Fruit fly (Drosophila melanogaster) whole organism, embryonic: Measurements from ENCODE around the gene CG17666.

Experiments
- Aef1 ChIP-seq: fragments of 200-800 bp; sonication (Bioruptor generic); IDR thresholded peaks from 3 replicates; pipeline ENCODE4 v1.3.6; 2022; ENCODE audit warnings: missing biosample characterization, missing genetic modification characterization
- Bgb ChIP-seq: fragments of 200-800 bp; sonication (Bioruptor generic); IDR thresholded peaks from 2 replicates; pipeline ENCODE4 v1.3.6; 2022; ENCODE audit warnings: missing biosample characterization, missing genetic modification characterization; ENCODE audit not compliant: partially characterized antibody
- CG12299 ChIP-seq: fragments of 200-800 bp; sonication (Bioruptor generic); optimal IDR thresholded peaks from 2 replicates; lab custom pipeline; 2018; ENCODE audit warnings: missing biosample characterization, mild to moderate bottlenecking, missing genetic modification characterization
- CG12744 ChIP-seq: fragments of 200-800 bp; sonication (Bioruptor generic); optimal IDR thresholded peaks from 2 replicates; lab custom pipeline; 2016; ENCODE audit warnings: missing biosample characterization, missing genetic modification characterization
- CG13123 ChIP-seq: fragments of 200-800 bp; sonication (Bioruptor generic); optimal IDR thresholded peaks from 2 replicates; lab custom pipeline; 2016; ENCODE audit warnings: missing biosample characterization, missing genetic modification characterization
- CG13287 ChIP-seq: fragments of 200-800 bp; sonication (Bioruptor generic); IDR thresholded peaks from 2 replicates; pipeline ENCODE4 v1.3.6; 2022; ENCODE audit warnings: missing biosample characterization, missing genetic modification characterization; ENCODE audit not compliant: partially characterized antibody
- CG14965 ChIP-seq: fragments of 200-800 bp; sonication (Bioruptor generic); optimal IDR thresholded peaks from 2 replicates; lab custom pipeline; 2016; ENCODE audit warnings: missing biosample characterization, missing genetic modification characterization, borderline replicate concordance
- CG15601 ChIP-seq: fragments of 200-800 bp; sonication (Bioruptor generic); optimal IDR thresholded peaks from 3 replicates; lab custom pipeline; 2019; ENCODE audit warnings: missing biosample characterization, mild to moderate bottlenecking, missing genetic modification characterization, moderate library complexity
- CG16813 ChIP-seq: fragments of 200-800 bp; sonication (Bioruptor generic); IDR thresholded peaks from 3 replicates; pipeline ENCODE4 v1.3.6; 2022; ENCODE audit warnings: missing biosample characterization, missing genetic modification characterization; ENCODE audit not compliant: partially characterized antibody
- CG17912 ChIP-seq: fragments of 200-800 bp; sonication (Bioruptor generic); optimal IDR thresholded peaks from 2 replicates; lab custom pipeline; 2018; ENCODE audit warnings: missing biosample characterization, mild to moderate bottlenecking, missing genetic modification characterization
- CG18764 ChIP-seq: fragments of 200-800 bp; sonication (Bioruptor generic); optimal IDR thresholded peaks from 3 replicates; lab custom pipeline; 2016; ENCODE audit warnings: missing biosample characterization, missing genetic modification characterization
- CG2120 ChIP-seq: fragments of 200-800 bp; sonication (Bioruptor generic); optimal IDR thresholded peaks from 3 replicates; lab custom pipeline; 2016; ENCODE audit warnings: missing biosample characterization, missing genetic modification characterization
- CG2202 ChIP-seq: fragments of 200-800 bp; sonication (Bioruptor generic); optimal IDR thresholded peaks from 2 replicates; lab custom pipeline; 2018; ENCODE audit warnings: missing biosample characterization, mild to moderate bottlenecking, missing genetic modification characterization
- CG2889 ChIP-seq: fragments of 200-800 bp; sonication (Bioruptor generic); IDR thresholded peaks from 3 replicates; pipeline ENCODE4 v1.3.6; 2022; ENCODE audit warnings: missing biosample characterization, missing genetic modification characterization
- CG30431 ChIP-seq: fragments of 200-800 bp; sonication (Bioruptor generic); optimal IDR thresholded peaks from 2 replicates; lab custom pipeline; 2017; ENCODE audit warnings: missing biosample characterization, missing genetic modification characterization
- CG3163 ChIP-seq: fragments of 200-800 bp; sonication (Bioruptor generic); optimal IDR thresholded peaks from 3 replicates; lab custom pipeline; 2016; ENCODE audit warnings: missing biosample characterization, missing genetic modification characterization
- CG3281 ChIP-seq: fragments of 200-800 bp; sonication (Bioruptor generic); optimal IDR thresholded peaks from 3 replicates; lab custom pipeline; 2017; ENCODE audit warnings: missing biosample characterization, mild to moderate bottlenecking, missing genetic modification characterization
- CG33557 ChIP-seq: fragments of 200-800 bp; sonication (Bioruptor generic); optimal IDR thresholded peaks from 2 replicates; lab custom pipeline; 2019; ENCODE audit warnings: missing biosample characterization, mild to moderate bottlenecking, missing genetic modification characterization, moderate library complexity
- CG42726 ChIP-seq: fragments of 200-800 bp; sonication (Bioruptor generic); IDR thresholded peaks from 2 replicates; pipeline ENCODE4 v1.3.6; 2022; ENCODE audit warnings: missing biosample characterization, missing genetic modification characterization; ENCODE audit not compliant: partially characterized antibody
- CG5245 ChIP-seq: fragments of 200-800 bp; sonication (Bioruptor generic); optimal IDR thresholded peaks from 3 replicates; lab custom pipeline; 2016; ENCODE audit warnings: missing biosample characterization, missing genetic modification characterization
- CG5953 ChIP-seq: fragments of 200-800 bp; sonication (Bioruptor generic); IDR thresholded peaks from 2 replicates; pipeline ENCODE4 v1.3.6; 2022; ENCODE audit warnings: missing biosample characterization, missing genetic modification characterization
- CG7745 ChIP-seq: fragments of 200-800 bp; sonication (Bioruptor generic); optimal IDR thresholded peaks from 2 replicates; lab custom pipeline; 2018; ENCODE audit warnings: missing biosample characterization, mild to moderate bottlenecking, missing genetic modification characterization, moderate library complexity
- CG7928 ChIP-seq: fragments of 200-800 bp; sonication (Bioruptor generic); optimal IDR thresholded peaks from 2 replicates; lab custom pipeline; 2017; ENCODE audit warnings: missing biosample characterization, mild to moderate bottlenecking, missing genetic modification characterization
- CG8089 ChIP-seq: fragments of 200-800 bp; sonication (Bioruptor generic); optimal IDR thresholded peaks from 3 replicates; lab custom pipeline; 2016; ENCODE audit warnings: missing biosample characterization, missing genetic modification characterization
- CG8290 ChIP-seq, 3 experiments: fragments of 200-800 bp; sonication (Bioruptor generic); optimal IDR thresholded peaks; 2 replicates each; lab custom pipeline; 2016 to 2019; ENCODE audit warnings: missing biosample characterization in 3 of 3, missing genetic modification characterization in 3 of 3, mild to moderate bottlenecking in 2 of 3, moderate library complexity in 1 of 3
- Dp ChIP-seq: fragments of 200-800 bp; sonication (Bioruptor generic); optimal IDR thresholded peaks from 2 replicates; lab custom pipeline; 2018; ENCODE audit warnings: missing biosample characterization, mild to moderate bottlenecking, missing genetic modification characterization, moderate library complexity
- Dref ChIP-seq: fragments of 200-800 bp; sonication (Bioruptor generic); IDR thresholded peaks from 2 replicates; pipeline ENCODE4 v1.3.6; 2022; ENCODE audit warnings: missing biosample characterization, missing genetic modification characterization
- GATAe ChIP-seq: fragments of 200-800 bp; sonication (Bioruptor generic); conservative IDR thresholded peaks from 2 replicates; pipeline ENCODE4 v1.3.6; 2022; ENCODE audit warnings: missing biosample characterization, missing genetic modification characterization
- Gug ChIP-seq: fragments of 200-800 bp; sonication (Bioruptor generic); IDR thresholded peaks from 4 replicates; pipeline ENCODE4 v1.3.6; 2022; ENCODE audit warnings: missing biosample characterization, missing genetic modification characterization
- HHEX ChIP-seq: fragments of 200-800 bp; sonication (Bioruptor generic); optimal IDR thresholded peaks from 3 replicates; lab custom pipeline; 2017; ENCODE audit warnings: missing biosample characterization, mild to moderate bottlenecking, missing genetic modification characterization, missing genetic modification reagents
- Hey ChIP-seq: fragments of 200-800 bp; sonication (Bioruptor generic); optimal IDR thresholded peaks from 3 replicates; lab custom pipeline; 2018; ENCODE audit warnings: missing biosample characterization, mild to moderate bottlenecking, missing genetic modification characterization
- Hmx ChIP-seq: fragments of 200-800 bp; sonication (Bioruptor generic); optimal IDR thresholded peaks from 2 replicates; lab custom pipeline; 2016; ENCODE audit warnings: missing biosample characterization, missing genetic modification characterization
- Lpt ChIP-seq: fragments of >200 bp; optimal IDR thresholded peaks from 2 replicates; lab custom pipeline; 2018; ENCODE audit warnings: missing biosample characterization, missing genetic modification characterization
- Med ChIP-seq: fragments of 200-800 bp; sonication (Bioruptor generic); peaks from one replicate; lab custom pipeline; 2016; ENCODE audit warnings: missing biosample characterization, missing genetic modification characterization, mild to moderate bottlenecking, inconsistent platforms, moderate library complexity
- Meics ChIP-seq: fragments of 200-800 bp; sonication (Bioruptor generic); optimal IDR thresholded peaks from 2 replicates; lab custom pipeline; 2017; ENCODE audit warnings: missing biosample characterization, mild to moderate bottlenecking, missing genetic modification characterization
- NK7.1 ChIP-seq: fragments of 200-800 bp; sonication (Bioruptor generic); optimal IDR thresholded peaks from 3 replicates; lab custom pipeline; 2016; ENCODE audit warnings: missing biosample characterization, missing genetic modification characterization
- Neu2 ChIP-seq: fragments of 200-800 bp; sonication (Bioruptor generic); optimal IDR thresholded peaks from 3 replicates; lab custom pipeline; 2016; ENCODE audit warnings: missing biosample characterization, missing genetic modification characterization, borderline replicate concordance
- Ravus ChIP-seq: fragments of 200-800 bp; sonication (Bioruptor generic); IDR thresholded peaks from 2 replicates; pipeline ENCODE4 v1.3.6; 2022; ENCODE audit warnings: missing biosample characterization, missing genetic modification characterization
- ab ChIP-seq: fragments of 200-800 bp; sonication (Bioruptor generic); optimal IDR thresholded peaks from 2 replicates; lab custom pipeline; 2016; ENCODE audit warnings: missing biosample characterization, missing genetic modification characterization
- ci ChIP-seq: fragments of 200-800 bp; sonication (Bioruptor generic); IDR thresholded peaks from 3 replicates; pipeline ENCODE4 v1.3.6; 2022; ENCODE audit warnings: missing biosample characterization, missing genetic modification characterization
- croc ChIP-seq: fragments of 200-800 bp; sonication (Bioruptor generic); conservative IDR thresholded peaks from 3 replicates; pipeline ENCODE4 v1.3.6; 2022; ENCODE audit warnings: missing biosample characterization, missing genetic modification characterization
- fd102C ChIP-seq: fragments of 200-800 bp; sonication (Bioruptor generic); optimal IDR thresholded peaks from 2 replicates; lab custom pipeline; 2018; ENCODE audit warnings: missing biosample characterization, mild to moderate bottlenecking, missing genetic modification characterization, moderate library complexity
- hkb ChIP-seq, 2 experiments: fragments of 200-800 bp in 1 of 2; fragments of >200 bp in 1 of 2; sonication (Bioruptor generic) in 1 of 2; IDR thresholded peaks in 1 of 2; optimal IDR thresholded peaks in 1 of 2; 2 replicates each; pipeline versions ENCODE4 v1.3.6 to Lab custom; 2017 to 2022; ENCODE audit warnings: missing biosample characterization in 1 of 2, missing genetic modification characterization in 1 of 2
- insv ChIP-seq, 2 experiments: fragments of 200-800 bp; sonication (Bioruptor generic); optimal IDR thresholded peaks; 3 replicates each; lab custom pipeline; 2016 to 2018; ENCODE audit warnings: missing biosample characterization in 2 of 2, missing genetic modification characterization in 2 of 2
- inv ChIP-seq: fragments of 200-800 bp; sonication (Bioruptor generic); IDR thresholded peaks from 2 replicates; pipeline ENCODE4 v1.3.6; 2022; ENCODE audit warnings: missing biosample characterization, missing genetic modification characterization; ENCODE audit not compliant: partially characterized antibody
- pita ChIP-seq: fragments of 200-800 bp; sonication (Bioruptor generic); optimal IDR thresholded peaks from 2 replicates; lab custom pipeline; 2017; ENCODE audit warnings: missing biosample characterization, mild to moderate bottlenecking, missing genetic modification characterization
- psq ChIP-seq: fragments of 200-800 bp; sonication (Bioruptor generic); optimal IDR thresholded peaks from 2 replicates; lab custom pipeline; 2017; ENCODE audit warnings: missing biosample characterization, missing genetic modification characterization
- toy ChIP-seq: fragments of 200-800 bp; sonication (Bioruptor generic); IDR thresholded peaks from 2 replicates; pipeline ENCODE4 v1.3.6; 2022; ENCODE audit warnings: missing biosample characterization, missing genetic modification characterization
- twi ChIP-seq: fragments of 200-800 bp; optimal IDR thresholded peaks from 2 replicates; lab custom pipeline; 2019; ENCODE audit warnings: missing biosample characterization, mild to moderate bottlenecking, missing genetic modification characterization, moderate library complexity
- unc-4 ChIP-seq: fragments of 200-800 bp; sonication (Bioruptor generic); IDR thresholded peaks from 2 replicates; pipeline ENCODE4 v1.3.6; 2022; ENCODE audit warnings: missing biosample characterization, missing genetic modification characterization; ENCODE audit not compliant: partially characterized antibody

CG17666 gene

dm6 chr3L:12798795-12799311 lies 17.7 kb downstream of the CG17666 start (continued):
- TF ChIP-seq CG30431 (GFP tag; lab: Kevin White, UChicago) (no peak), HHEX (GFP tag; lab: Kevin White, UChicago) (no peak), CG12299 (tag; lab: Kevin White, UChicago) (no peak), twi (tag; lab: Kevin White, UChicago) (no peak), CG3163 (GFP tag; lab: Kevin White, UChicago) (no peak), CG13287 (no peak), psq (GFP tag; lab: Kevin White, UChicago) (no peak), CG42726 (GFP tag; lab: Robert Waterston, UW) (no peak), hkb (optimal IDR thresholded peaks at IDR 0.05; lab: Kevin White, UChicago) (no peak), hkb (GFP tag; IDR thresholded peaks at IDR 0.05; lab: Robert Waterston, UW) (no peak), Gug (no peak), CG17912 (no peak), Hmx (GFP tag; lab: Kevin White, UChicago) (no peak), pita (GFP tag; lab: Kevin White, UChicago) (no peak), CG5245 (no peak), CG3281 (GFP tag; lab: Kevin White, UChicago) (no peak), inv (GFP tag; lab: Robert Waterston, UW) (no peak; the same call in 1 of the 2 replicates), insv (GFP tag; optimal IDR thresholded peaks at IDR 0.05; lab: Kevin White, UChicago) (no peak), CG15601 (tag; lab: Kevin White, UChicago) (peak; percentile 42), Hey (tag; lab: Kevin White, UChicago) (no peak), CG33557 (no peak), CG7745 (no peak), Meics (GFP tag; lab: Kevin White, UChicago) (peak; percentile 21), CG5953 (GFP tag; lab: Robert Waterston, UW) (no peak), CG16813 (GFP tag; lab: Robert Waterston, UW) (no peak), fd102C (GFP tag; lab: Kevin White, UChicago) (no peak), Med (GFP tag; lab: Kevin White, UChicago) (peak; percentile 55), unc-4 (GFP tag; lab: Robert Waterston, UW) (no peak), CG2120 (GFP tag; lab: Kevin White, UChicago) (peak; percentile 7), ci (GFP tag; lab: Robert Waterston, UW) (0 out of 3 replicates have a peak, but pooled peaks have one; percentile 35), Dref (GFP tag; lab: Robert Waterston, UW) (no peak), Bgb (GFP tag; lab: Robert Waterston, UW) (no peak), ab (GFP tag; lab: Kevin White, UChicago) (no peak), NK7.1 (no peak), CG14965 (GFP tag; lab: Kevin White, UChicago) (no peak), CG8089 (GFP tag; lab: Kevin White, UChicago) (no peak), CG13123 (GFP tag; lab: Kevin White, UChicago) (no peak), CG18764 (no peak), Lpt (GFP tag; lab: Kevin White, UChicago) (no peak), CG2202 (no peak), GATAe (GFP tag; lab: Robert Waterston, UW) (no peak), CG8290 (GFP tag; optimal IDR thresholded peaks at IDR 0.05; lab: Kevin White, UChicago) (no peak), CG8290 (tag; optimal IDR thresholded peaks at IDR 0.05; lab: Kevin White, UChicago) (peak in 1 of 2 experiments; percentile 16), CG2889 (GFP tag; lab: Robert Waterston, UW) (no peak), croc (no peak), Dp (GFP tag; lab: Kevin White, UChicago) (no peak), Aef1 (no peak), Ravus (GFP tag; lab: Robert Waterston, UW) (no peak), Neu2 (no peak), CG12744 (no peak), toy (GFP tag; lab: Robert Waterston, UW) (no peak), CG7928 (GFP tag; lab: Kevin White, UChicago) (no peak)
